Worm (Caenorhabditis elegans) whole organism, L4/young adult: ENCODE measurements around the gene C18E9.8.

Experiments
- W03F9.2 ChIP-seq: fragments of 150-350 bp; optimal IDR thresholded peaks from 2 replicates; lab custom pipeline; 2014; ENCODE audit warnings: missing biosample characterization, missing genetic modification characterization
- dao-5 ChIP-seq: sonication (generic microtip); optimal IDR thresholded peaks from 2 replicates; lab custom pipeline; 2016; ENCODE audit warnings: missing genotype, missing genetic modification characterization, moderate library complexity, missing compliant biosample characterization
- him-1 ChIP-seq: sonication (generic microtip); optimal IDR thresholded peaks from 2 replicates; lab custom pipeline; 2016; ENCODE audit warnings: missing genotype, missing genetic modification reagents, missing genetic modification characterization, missing compliant biosample characterization

Gene C18E9.8

ce11 chrII:9009976-9010702 is 22.3 kb upstream of the C18E9.8 start:
- TF ChIP-seq W03F9.2 (tag; lab: Kevin White, UChicago) (no peak), him-1 (tag; lab: Kevin White, UChicago) (no peak), dao-5 (no peak)

ce11 chrII:9007741-9008140 is 19.9 kb upstream of the C18E9.8 start:
- TF ChIP-seq dao-5 (no peak), him-1 (tag; lab: Kevin White, UChicago) (no peak), W03F9.2 (tag; lab: Kevin White, UChicago) (no peak)

ce11 chrII:9005067-9005466 is 17.2 kb upstream of the C18E9.8 start, which contains the start of gene F44G4.7:
F44G4.7 (minus strand) TSS chrII:9005167.
- TF ChIP-seq dao-5, result no peak

- TF ChIP-seq dao-5, result no peak
- no peak for TF ChIP-seq W03F9.2 (tag; lab: Kevin White, UChicago)
- no peak for TF ChIP-seq him-1 (tag; lab: Kevin White, UChicago)
These were observed 13.9 kb upstream of the C18E9.8 start, which contains the start of gene F44G4.6 for ce11 chrII:9001743-9002222. F44G4.6 (minus strand) TSS chrII:9001793.

- TF ChIP-seq W03F9.2 (tag; lab: Kevin White, UChicago) (no peak), him-1 (tag; lab: Kevin White, UChicago) (no peak), dao-5 (no peak)
These were observed 12.5 kb upstream of the C18E9.8 start, which contains the start of gene F44G4.5 for ce11 chrII:9000331-9000730. F44G4.5 (minus strand) TSS chrII:9000431.

ce11 chrII:8997479-8997878 is 9.6 kb upstream of the C18E9.8 start, which contains the start of the genes F44G4.3 and tdp-1:
F44G4.3 (minus strand) TSS chrII:8997662.
tdp-1 (plus strand) TSS chrII:8997825.
- TF ChIP-seq dao-5 (no peak), him-1 (tag; lab: Kevin White, UChicago) (no peak), W03F9.2 (tag; lab: Kevin White, UChicago) (no peak)

- TF ChIP-seq him-1 (tag; lab: Kevin White, UChicago), result no peak
- no peak for TF ChIP-seq dao-5
- TF ChIP-seq W03F9.2 (tag; lab: Kevin White, UChicago), result no peak
These were observed 8.2 kb upstream of the C18E9.8 start, which contains the start of gene ndub-2 for ce11 chrII:8996064-8996463. ndub-2 (plus strand) TSS chrII:8996364.

- TF ChIP-seq W03F9.2 (tag; lab: Kevin White, UChicago) (no peak), him-1 (tag; lab: Kevin White, UChicago) (no peak), dao-5 (no peak)
These were observed 6.5 kb upstream of the C18E9.8 start, which contains the start of gene F44G4.1 for ce11 chrII:8994336-8994735. F44G4.1 (plus strand) TSS chrII:8994636.

ce11 chrII:8992780-8993179 is 4.9 kb upstream of the C18E9.8 start, which contains the start of gene ooc-5:
ooc-5 (plus strand) TSS chrII:8993160.
- TF ChIP-seq W03F9.2 (tag; lab: Kevin White, UChicago) (no peak), dao-5 (no peak), him-1 (tag; lab: Kevin White, UChicago) (no peak)

- TF ChIP-seq him-1 (tag; lab: Kevin White, UChicago), result no peak
- no peak for TF ChIP-seq dao-5
- TF ChIP-seq W03F9.2 (tag; lab: Kevin White, UChicago), result no peak
These were observed 3.7 kb upstream of the C18E9.8 start for ce11 chrII:8991602-8992001.

- TF ChIP-seq dao-5, result no peak
- TF ChIP-seq him-1 (tag; lab: Kevin White, UChicago), result no peak
- no peak for TF ChIP-seq W03F9.2 (tag; lab: Kevin White, UChicago)
These were observed 2.4 kb upstream of the C18E9.8 start for ce11 chrII:8990267-8990666.

- TF ChIP-seq W03F9.2 (tag; lab: Kevin White, UChicago) (no peak), dao-5 (no peak), him-1 (tag; lab: Kevin White, UChicago) (no peak)
These were observed 1.6 kb upstream of the C18E9.8 start, which contains the start of gene C18E9.9 for ce11 chrII:8989444-8989843. C18E9.9 (minus strand) TSS chrII:8989544.

ce11 chrII:8982683-8983082 is 5.2 kb downstream of the C18E9.8 start, which contains the start of gene C18E9.7:
C18E9.7 (minus strand) TSS chrII:8982783.
- TF ChIP-seq him-1 (tag; lab: Kevin White, UChicago) (no peak), W03F9.2 (tag; lab: Kevin White, UChicago) (no peak), dao-5 (no peak)

ce11 chrII:8973516-8974043 is 14.3 kb downstream of the C18E9.8 start, which contains the start of gene tomm-40:
tomm-40 (minus strand) TSS chrII:8973566.
- TF ChIP-seq W03F9.2 (tag; lab: Kevin White, UChicago) (no peak), him-1 (tag; lab: Kevin White, UChicago) (no peak), dao-5 (no peak)
